Fruit fly (Drosophila melanogaster) whole organism, adult: Measurements from ENCODE around the gene CG13097.

ENCODE experiments used
- CG11617 ChIP-seq: fragments of 200-800 bp; sonication (Bioruptor generic); optimal IDR thresholded peaks from 2 replicates; lab custom pipeline; 2017; ENCODE audit warnings: mild to moderate bottlenecking, missing biosample characterization, missing genetic modification reagents, missing genetic modification characterization
- CG12768 ChIP-seq: fragments of 200-800 bp; sonication (Bioruptor generic); optimal IDR thresholded peaks from 2 replicates; lab custom pipeline; 2017; ENCODE audit warnings: missing biosample characterization, missing genetic modification characterization, mild to moderate bottlenecking, moderate library complexity, missing genetic modification reagents
- CG14711 ChIP-seq: fragments of 200-800 bp; sonication (Bioruptor generic); optimal IDR thresholded peaks from 2 replicates; lab custom pipeline; 2018; ENCODE audit warnings: missing biosample characterization, mild to moderate bottlenecking, missing genetic modification characterization, moderate library complexity
- CG1620 ChIP-seq: fragments of 200-800 bp; sonication (Bioruptor generic); optimal IDR thresholded peaks from 2 replicates; lab custom pipeline; 2016; ENCODE audit warnings: missing biosample characterization, missing genetic modification characterization
- CG33017 ChIP-seq: fragments of 200-800 bp; sonication (Bioruptor generic); optimal IDR thresholded peaks from 2 replicates; lab custom pipeline; 2018; ENCODE audit warnings: missing biosample characterization, mild to moderate bottlenecking, missing genetic modification characterization, moderate library complexity
- CG5204 ChIP-seq: fragments of 200-800 bp; sonication (Bioruptor generic); optimal IDR thresholded peaks from 2 replicates; lab custom pipeline; 2016; ENCODE audit warnings: missing biosample characterization, missing genetic modification characterization
- CG7045 ChIP-seq: fragments of 200-800 bp; sonication (Bioruptor generic); optimal IDR thresholded peaks from 2 replicates; lab custom pipeline; 2017; ENCODE audit warnings: missing biosample characterization, mild to moderate bottlenecking, missing genetic modification characterization
- CG7101 ChIP-seq: fragments of 200-800 bp; sonication (Bioruptor generic); optimal IDR thresholded peaks from 2 replicates; lab custom pipeline; 2018; ENCODE audit warnings: missing biosample characterization, mild to moderate bottlenecking, missing genetic modification characterization, moderate library complexity
- Clk ChIP-seq: fragments of 200-800 bp; sonication (Bioruptor generic); optimal IDR thresholded peaks from 2 replicates; lab custom pipeline; 2017; ENCODE audit warnings: missing biosample characterization, missing genetic modification characterization
- Crg-1 ChIP-seq: fragments of 200-800 bp; sonication (Bioruptor generic); optimal IDR thresholded peaks from 2 replicates; lab custom pipeline; 2016; ENCODE audit warnings: missing biosample characterization, missing genetic modification characterization
- Hr96 ChIP-seq: fragments of 200-800 bp; sonication (Bioruptor generic); optimal IDR thresholded peaks from 2 replicates; lab custom pipeline; 2016; ENCODE audit warnings: missing biosample characterization, missing genetic modification characterization
- Mnt ChIP-seq: fragments of 200-800 bp; sonication (Bioruptor generic); optimal IDR thresholded peaks from 2 replicates; lab custom pipeline; 2016; ENCODE audit warnings: missing biosample characterization, mild to moderate bottlenecking, missing genetic modification characterization
- bab1 ChIP-seq: fragments of 200-800 bp; sonication (Bioruptor generic); optimal IDR thresholded peaks from 3 replicates; lab custom pipeline; 2019; ENCODE audit warnings: missing biosample characterization, mild to moderate bottlenecking, missing genetic modification characterization, moderate library complexity
- cic ChIP-seq: fragments of 200-800 bp; sonication (Bioruptor generic); optimal IDR thresholded peaks from 2 replicates; lab custom pipeline; 2017; ENCODE audit warnings: missing biosample characterization, mild to moderate bottlenecking, missing genetic modification characterization, moderate library complexity
- cnc ChIP-seq, 2 experiments: fragments of >200 bp; optimal IDR thresholded peaks; 2 replicates each; lab custom pipeline; 2017
- kay ChIP-seq: fragments of 200-800 bp; sonication (Bioruptor generic); peaks from one replicate; lab custom pipeline; 2016; ENCODE audit warnings: missing biosample characterization, missing genetic modification characterization, borderline replicate concordance
- ovo ChIP-seq: fragments of 200-800 bp; sonication (Bioruptor generic); optimal IDR thresholded peaks from 2 replicates; lab custom pipeline; 2016; ENCODE audit warnings: missing biosample characterization, missing genetic modification characterization
- pad ChIP-seq: fragments of 200-800 bp; sonication (Bioruptor generic); optimal IDR thresholded peaks from 3 replicates; lab custom pipeline; 2017; ENCODE audit warnings: missing biosample characterization, missing genetic modification characterization, mild to moderate bottlenecking, moderate library complexity, missing genetic modification reagents
- tj ChIP-seq: fragments of 200-800 bp; sonication (Bioruptor generic); optimal IDR thresholded peaks from 3 replicates; lab custom pipeline; 2017; ENCODE audit warnings: missing biosample characterization, mild to moderate bottlenecking, missing genetic modification characterization, moderate library complexity
- toe ChIP-seq: fragments of 200-800 bp; sonication (Bioruptor generic); optimal IDR thresholded peaks from 2 replicates; lab custom pipeline; 2016; ENCODE audit warnings: missing biosample characterization, missing genetic modification characterization

CG13097 gene

DNA sequence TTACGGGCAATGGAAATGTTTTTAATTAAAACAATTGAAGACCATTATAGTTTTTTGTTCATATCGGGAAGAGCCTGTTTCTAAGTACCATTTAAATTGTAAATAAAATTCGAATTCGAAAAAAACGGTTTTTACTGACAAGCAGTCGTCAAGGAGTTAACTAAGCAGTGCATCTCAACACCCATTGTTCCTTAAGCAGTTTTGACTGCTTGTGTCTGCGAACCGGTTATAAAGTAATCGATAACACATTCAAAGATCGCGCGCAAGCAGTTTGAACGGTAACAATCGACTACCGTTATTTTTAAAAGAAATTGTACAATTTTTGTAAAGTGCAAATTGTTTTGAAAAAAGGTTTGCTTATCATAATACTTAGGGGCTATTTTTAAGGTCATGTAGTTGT, 36.7 kb downstream of the CG13097 start:
- TF ChIP-seq Clk (GFP tag; lab: Kevin White, UChicago) (no peak), toe (GFP tag; lab: Kevin White, UChicago) (no peak), CG12768 (GFP tag; lab: Kevin White, UChicago) (no peak), Hr96 (GFP tag; lab: Kevin White, UChicago) (no peak), CG14711 (tag; lab: Kevin White, UChicago) (no peak), Crg-1 (no peak)

DNA sequence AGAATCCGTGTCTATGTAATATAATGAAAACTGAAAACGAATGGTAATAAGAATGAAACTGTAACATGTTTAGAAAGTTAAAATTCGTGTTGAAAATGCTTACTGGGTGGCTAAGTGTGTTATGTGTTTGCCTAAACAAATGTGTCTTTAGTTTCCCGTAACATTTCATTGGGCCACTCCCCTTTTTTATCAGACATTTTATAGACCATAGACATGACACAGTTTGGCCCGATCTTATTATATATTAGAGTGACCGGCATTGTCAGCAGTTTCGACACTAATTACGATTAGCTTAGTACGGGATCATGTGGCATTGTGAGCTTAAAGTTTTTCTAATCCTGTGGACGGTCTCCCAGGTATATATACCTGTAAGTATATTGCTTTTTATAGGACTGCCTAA, 37.6 kb downstream of the CG13097 start, which contains the start of gene CheA29a:
Gene CheA29a, plus strand, starts transcription at position 301 of the 400 bp plus-strand sequence.
- TF ChIP-seq Hr96 (GFP tag; lab: Kevin White, UChicago) (no peak), CG33017 (tag; lab: Kevin White, UChicago) (no peak), Crg-1 (no peak), cnc (optimal IDR thresholded peaks at IDR 0.05; lab: Kevin White, UChicago) (no peak), Clk (GFP tag; lab: Kevin White, UChicago) (no peak), bab1 (GFP tag; lab: Kevin White, UChicago) (no peak), kay (GFP tag; lab: Kevin White, UChicago) (no peak)

DNA sequence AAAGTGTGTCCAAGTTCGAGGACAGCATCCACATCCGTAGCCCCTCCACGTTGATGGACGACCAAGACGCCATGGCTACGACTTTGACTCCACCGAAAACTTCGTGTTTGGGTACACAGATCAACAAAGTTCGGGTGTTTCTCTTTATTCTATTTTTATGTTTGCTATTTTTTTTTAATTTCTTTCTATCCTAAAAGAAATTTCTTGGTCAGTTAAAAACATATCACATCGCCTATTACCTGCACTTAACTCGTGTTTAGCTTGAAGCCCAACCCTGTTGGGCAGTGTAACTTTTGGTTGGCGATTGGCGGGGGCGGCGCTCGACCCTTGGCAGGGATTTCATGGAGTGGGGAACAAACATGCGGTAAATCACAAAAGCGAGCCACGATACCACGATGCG, 41.2 kb downstream of the CG13097 start:
- no peak for TF ChIP-seq bab1 (GFP tag; lab: Kevin White, UChicago)

DNA sequence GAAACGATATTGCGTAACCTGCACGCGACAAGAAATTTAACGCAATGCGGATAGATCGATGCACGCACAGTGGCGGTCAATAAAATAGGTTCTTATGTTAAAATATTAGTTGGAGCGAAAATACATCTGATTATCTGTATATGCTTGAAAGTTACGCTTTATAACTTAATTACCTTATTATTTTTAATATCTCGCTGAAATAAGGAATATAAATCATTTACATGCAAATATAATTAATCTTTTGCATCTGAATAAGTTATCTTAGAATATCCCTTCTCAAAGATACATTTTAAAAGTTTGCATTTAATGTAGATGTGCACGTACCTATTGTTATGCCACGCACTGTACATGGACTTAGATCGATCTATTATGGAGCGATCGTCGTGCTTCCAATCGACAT, 43.0 kb downstream of the CG13097 start:
- TF ChIP-seq kay (GFP tag; lab: Kevin White, UChicago) (peak; percentile 20), Mnt (GFP tag; lab: Kevin White, UChicago) (no peak)

DNA sequence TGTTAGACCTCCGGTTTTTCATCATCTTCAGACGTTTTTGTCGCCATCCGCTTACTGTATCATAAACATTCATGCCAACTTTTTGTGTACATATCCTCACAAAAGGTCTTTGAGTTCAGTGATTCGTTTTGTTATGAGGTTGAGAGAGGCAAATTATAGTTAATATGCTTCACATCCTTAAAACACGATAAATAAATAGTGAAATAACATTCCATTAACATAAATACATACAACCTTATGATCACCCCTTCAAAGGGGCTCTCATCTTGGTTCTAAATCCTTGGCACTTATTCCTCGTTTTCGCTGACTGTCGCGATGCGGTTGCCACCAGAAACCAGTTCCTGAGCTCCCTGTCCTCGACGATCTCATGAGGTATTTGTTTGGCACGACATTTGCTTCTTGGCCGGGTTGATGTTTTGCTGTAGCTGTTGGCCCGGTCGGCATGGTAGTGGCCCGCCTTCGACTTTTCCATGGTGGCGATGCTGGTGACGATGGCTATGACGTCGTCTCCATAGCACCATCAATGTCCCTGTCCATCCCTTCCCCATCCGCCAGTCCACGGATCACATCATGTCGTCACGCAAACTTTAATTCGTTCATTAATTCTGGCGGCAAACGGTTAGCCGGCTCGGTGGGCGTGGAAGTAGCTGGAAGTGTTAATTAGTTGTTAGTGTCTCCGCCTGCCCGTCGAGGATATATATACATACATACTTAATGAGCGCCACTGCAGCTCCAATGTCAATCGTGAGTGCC, 45.6 kb downstream of the CG13097 start:
- TF ChIP-seq toe (GFP tag; lab: Kevin White, UChicago) (no peak), cnc (optimal IDR thresholded peaks at IDR 0.05; lab: Kevin White, UChicago) (no peak), Clk (GFP tag; lab: Kevin White, UChicago) (no peak), Crg-1 (no peak), CG7045 (GFP tag; lab: Kevin White, UChicago) (no peak), Hr96 (GFP tag; lab: Kevin White, UChicago) (no peak), kay (GFP tag; lab: Kevin White, UChicago) (no peak), pad (GFP tag; lab: Kevin White, UChicago) (no peak), CG1620 (GFP tag; lab: Kevin White, UChicago) (no peak), CG33017 (tag; lab: Kevin White, UChicago) (no peak), CG11617 (GFP tag; lab: Kevin White, UChicago) (no peak), CG7101 (tag; lab: Kevin White, UChicago) (no peak), CG5204 (GFP tag; lab: Kevin White, UChicago) (no peak), tj (GFP tag; lab: Kevin White, UChicago) (no peak), Mnt (GFP tag; lab: Kevin White, UChicago) (no peak), bab1 (GFP tag; lab: Kevin White, UChicago) (no peak)

DNA sequence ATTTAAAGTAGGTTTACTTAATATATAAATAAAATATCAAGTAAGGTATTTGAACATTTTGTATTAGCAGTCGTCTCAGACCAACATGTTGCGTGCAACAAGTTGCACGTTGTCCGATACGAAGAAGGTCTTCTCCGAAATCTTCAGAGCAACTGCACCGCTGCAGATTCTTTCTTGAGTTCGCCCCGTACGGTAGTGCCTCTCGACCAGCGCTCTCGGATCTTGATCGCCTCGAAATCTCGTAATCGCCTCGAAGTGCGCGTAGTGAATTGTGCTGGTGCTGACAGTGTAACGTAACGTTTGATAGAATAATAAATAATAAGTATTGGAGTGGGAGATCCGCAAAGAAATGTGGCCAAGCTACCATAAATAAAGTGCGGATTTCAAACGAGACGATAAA, 48.0 kb downstream of the CG13097 start, which contains the start of gene dachs:
Gene dachs, plus strand, starts transcription at position 175 of the 400 bp plus-strand sequence.
- TF ChIP-seq cic (GFP tag; lab: Kevin White, UChicago) (no peak), CG1620 (GFP tag; lab: Kevin White, UChicago) (no peak), cnc (optimal IDR thresholded peaks at IDR 0.05; lab: Kevin White, UChicago) (no peak), ovo (GFP tag; lab: Kevin White, UChicago) (no peak), kay (GFP tag; lab: Kevin White, UChicago) (no peak), bab1 (GFP tag; lab: Kevin White, UChicago) (no peak), CG7101 (tag; lab: Kevin White, UChicago) (no peak), CG12768 (GFP tag; lab: Kevin White, UChicago) (no peak), CG33017 (tag; lab: Kevin White, UChicago) (no peak), Clk (GFP tag; lab: Kevin White, UChicago) (no peak)

DNA sequence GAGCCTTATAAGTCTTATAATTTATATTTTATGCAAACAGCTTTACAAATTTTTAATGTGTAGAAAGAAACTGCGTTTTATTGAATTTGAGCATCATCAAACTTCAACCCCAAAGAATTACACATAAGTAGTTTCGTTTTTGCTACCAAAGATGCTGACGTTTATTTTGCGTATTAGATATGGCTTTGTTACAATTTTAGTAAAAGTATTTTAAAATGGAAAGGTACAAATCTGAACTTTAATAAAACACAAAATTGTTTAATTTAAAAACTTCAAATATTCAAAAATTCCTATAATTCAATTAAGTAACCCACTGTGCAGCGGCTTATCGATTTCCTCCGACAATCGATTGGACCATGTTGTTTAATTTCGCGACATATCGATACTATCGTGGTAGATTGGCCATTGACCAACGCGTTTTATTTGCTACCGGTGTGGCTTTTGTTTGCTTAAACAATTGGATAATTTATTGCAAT, 50.5 kb downstream of the CG13097 start, which contains the start of gene prg:
Gene prg, plus strand, starts transcription at position 382 of the 476 bp plus-strand sequence.
- TF ChIP-seq Crg-1 (no peak), tj (GFP tag; lab: Kevin White, UChicago) (peak; percentile 29), Mnt (GFP tag; lab: Kevin White, UChicago) (peak; percentile 21), CG33017 (tag; lab: Kevin White, UChicago) (peak; percentile 58), CG12768 (GFP tag; lab: Kevin White, UChicago) (peak; percentile 67), CG14711 (tag; lab: Kevin White, UChicago) (peak; percentile 56), CG11617 (GFP tag; lab: Kevin White, UChicago) (peak; percentile 71), Hr96 (GFP tag; lab: Kevin White, UChicago) (peak; percentile 68), cic (GFP tag; lab: Kevin White, UChicago) (peak; percentile 49), Clk (GFP tag; lab: Kevin White, UChicago) (peak; percentile 38), kay (GFP tag; lab: Kevin White, UChicago) (peak; percentile 93), CG7045 (GFP tag; lab: Kevin White, UChicago) (peak; percentile 76), toe (GFP tag; lab: Kevin White, UChicago) (peak; percentile 76), bab1 (GFP tag; lab: Kevin White, UChicago) (peak; percentile 75), CG5204 (GFP tag; lab: Kevin White, UChicago) (no peak), CG1620 (GFP tag; lab: Kevin White, UChicago) (peak; percentile 41), cnc (optimal IDR thresholded peaks at IDR 0.05; lab: Kevin White, UChicago) (no peak), CG7101 (tag; lab: Kevin White, UChicago) (peak; percentile 64), pad (GFP tag; lab: Kevin White, UChicago) (peak; percentile 37), ovo (GFP tag; lab: Kevin White, UChicago) (no peak)
